Fruit fly (Drosophila melanogaster): ENCODE data around the gene CG33928.

The CG33928 gene

dm6 chr2L:17427187-17427586 is 9.2 kb downstream of the CG33928 start (continued):
- TF ChIP-seq Gug (GFP tag; IDR thresholded peaks at IDR 0.05) = no peak
- no peak for TF ChIP-seq CG9139 (GFP tag; optimal IDR thresholded peaks at IDR 0.05)
- TF ChIP-seq CG6276 (GFP tag; optimal IDR thresholded peaks at IDR 0.05) = peak; percentile 50
- peak; percentile 20 for TF ChIP-seq CG8632 (GFP tag; optimal IDR thresholded peaks at IDR 0.05)
- TF ChIP-seq cyc (GFP tag; optimal IDR thresholded peaks at IDR 0.05) = no peak
- TF ChIP-seq CG10669 (GFP tag; optimal IDR thresholded peaks at IDR 0.05) = peak; percentile 4
- TF ChIP-seq lz (GFP tag; optimal IDR thresholded peaks at IDR 0.05) = peak; percentile 30
- peak; percentile 10 for TF ChIP-seq CG11762 (GFP tag; optimal IDR thresholded peaks at IDR 0.05; ENCODE audit: insufficient read depth)
- no peak for TF ChIP-seq CG8319 (GFP tag; optimal IDR thresholded peaks at IDR 0.05)
- TF ChIP-seq Ets96B (tag; optimal IDR thresholded peaks at IDR 0.05) = peak; percentile 40
- peak; percentile 4 for TF ChIP-seq Sox102F (GFP tag; optimal IDR thresholded peaks at IDR 0.05)
- peak in 1 of 2 experiments; percentile 26 for TF ChIP-seq salr (GFP tag; optimal IDR thresholded peaks at IDR 0.05)
- peak; percentile 27 for TF ChIP-seq achi (GFP tag; optimal IDR thresholded peaks at IDR 0.05)

- TF ChIP-seq acj6 (GFP tag; optimal IDR thresholded peaks at IDR 0.05) (no peak), svp (GFP tag) (peak; percentile 92), CG7368 (GFP tag; optimal IDR thresholded peaks at IDR 0.05) (no peak), vri (GFP tag; optimal IDR thresholded peaks at IDR 0.05) (no peak), CG6163 (GFP tag; IDR thresholded peaks at IDR 0.05) (no peak), CG6854 (GFP tag; optimal IDR thresholded peaks at IDR 0.05) (no peak)
Measured at dm6 chr2L:17425412-17425811, 11.0 kb downstream of the CG33928 start.

- no peak for TF ChIP-seq net (GFP tag; optimal IDR thresholded peaks at IDR 0.05)
- no peak for TF ChIP-seq salr (GFP tag; optimal IDR thresholded peaks at IDR 0.05)
- TF ChIP-seq Sox102F (GFP tag; optimal IDR thresholded peaks at IDR 0.05) = no peak
- no peak for TF ChIP-seq Sox15 (GFP tag; optimal IDR thresholded peaks at IDR 0.05)
- no peak for TF ChIP-seq CG16779 (tag; optimal IDR thresholded peaks at IDR 0.05)
- TF ChIP-seq CG11294 (GFP tag; IDR thresholded peaks at IDR 0.05) = no peak
- no peak for TF ChIP-seq eg (GFP tag; IDR thresholded peaks at IDR 0.05)
- no peak for TF ChIP-seq dsx (GFP tag; optimal IDR thresholded peaks at IDR 0.05; ENCODE audit: poor library complexity, severe bottlenecking)
- TF ChIP-seq achi (GFP tag; optimal IDR thresholded peaks at IDR 0.05) = no peak
- no peak for TF ChIP-seq cyc (GFP tag; optimal IDR thresholded peaks at IDR 0.05)
- no peak for TF ChIP-seq Met (GFP tag; optimal IDR thresholded peaks at IDR 0.05)
- no peak for TF ChIP-seq Eip75B (GFP tag; optimal IDR thresholded peaks at IDR 0.05)
- no peak for TF ChIP-seq Sox14 (GFP tag; optimal IDR thresholded peaks at IDR 0.05)
- TF ChIP-seq esn (GFP tag; optimal IDR thresholded peaks at IDR 0.05) = no peak
- TF ChIP-seq CG31627 (GFP tag; optimal IDR thresholded peaks at IDR 0.05) = no peak
- no peak for TF ChIP-seq svp (GFP tag)
- TF ChIP-seq vri (GFP tag; optimal IDR thresholded peaks at IDR 0.05) = no peak
- TF ChIP-seq lz (GFP tag; optimal IDR thresholded peaks at IDR 0.05) = no peak
- TF ChIP-seq CG11902 (GFP tag; optimal IDR thresholded peaks at IDR 0.05) = no peak
- TF ChIP-seq CG15336 (GFP tag; IDR thresholded peaks at IDR 0.05) = no peak
Measured at dm6 chr2L:17425005-17425404, 11.4 kb downstream of the CG33928 start.

- TF ChIP-seq OdsH (GFP tag; optimal IDR thresholded peaks at IDR 0.05) (no peak), CG6854 (GFP tag; optimal IDR thresholded peaks at IDR 0.05) (no peak), CG8632 (GFP tag; optimal IDR thresholded peaks at IDR 0.05) (no peak), eg (GFP tag; IDR thresholded peaks at IDR 0.05) (no peak), Sox15 (GFP tag; optimal IDR thresholded peaks at IDR 0.05) (no peak), salr (GFP tag; optimal IDR thresholded peaks at IDR 0.05) (no peak), CG32006 (GFP tag; optimal IDR thresholded peaks at IDR 0.05) (no peak), Sox14 (GFP tag; optimal IDR thresholded peaks at IDR 0.05) (no peak), esn (GFP tag; optimal IDR thresholded peaks at IDR 0.05) (no peak), Blimp-1 (GFP tag; optimal IDR thresholded peaks at IDR 0.05) (no peak), CG7368 (GFP tag; optimal IDR thresholded peaks at IDR 0.05) (no peak), CG6163 (GFP tag; IDR thresholded peaks at IDR 0.05) (no peak), CG6792 (GFP tag; optimal IDR thresholded peaks at IDR 0.05) (no peak), lz (GFP tag; optimal IDR thresholded peaks at IDR 0.05) (no peak), Hr39 (GFP tag; optimal IDR thresholded peaks at IDR 0.05) (no peak), svp (GFP tag) (peak; percentile 67), dac (GFP tag; optimal IDR thresholded peaks at IDR 0.05) (no peak), acj6 (GFP tag; optimal IDR thresholded peaks at IDR 0.05) (peak; percentile 3), CG11294 (GFP tag; IDR thresholded peaks at IDR 0.05) (no peak), CG34406 (GFP tag; optimal IDR thresholded peaks at IDR 0.05) (no peak), Gug (GFP tag; IDR thresholded peaks at IDR 0.05) (no peak), cyc (GFP tag; optimal IDR thresholded peaks at IDR 0.05) (no peak), vri (GFP tag; optimal IDR thresholded peaks at IDR 0.05) (no peak), CG11902 (GFP tag; optimal IDR thresholded peaks at IDR 0.05) (no peak), fd85E (GFP tag; optimal IDR thresholded peaks at IDR 0.05) (no peak), pdm3 (GFP tag; optimal IDR thresholded peaks at IDR 0.05) (peak; percentile 29), net (GFP tag; optimal IDR thresholded peaks at IDR 0.05) (no peak), Eip78C (GFP tag) (peak; percentile 61), CG8319 (GFP tag; optimal IDR thresholded peaks at IDR 0.05) (no peak), CG31627 (GFP tag; optimal IDR thresholded peaks at IDR 0.05) (peak; percentile 6), CG4318 (GFP tag; optimal IDR thresholded peaks at IDR 0.05) (no peak), Ets96B (tag; optimal IDR thresholded peaks at IDR 0.05) (peak; percentile 3)
Measured at dm6 chr2L:17422089-17422488, 14.3 kb downstream of the CG33928 start.
